Worm (Caenorhabditis elegans) whole organism, mixed stage, embryonic: Measurements from ENCODE around the gene mth-2.

Source experiments
- M03D4.4 ChIP-seq: sonication (generic microtip); optimal IDR thresholded peaks from 2 replicates; lab custom pipeline; 2017; ENCODE audit warnings: mild to moderate bottlenecking, missing genetic modification characterization, missing compliant biosample characterization
- bed-3 ChIP-seq: fragments of 200-800 bp; sonication (Bioruptor generic); optimal IDR thresholded peaks from 3 replicates; lab custom pipeline; 2018; ENCODE audit warnings: mild to moderate bottlenecking, missing genetic modification characterization, moderate library complexity, missing compliant biosample characterization
- blmp-1 ChIP-seq: fragments of 150-350 bp; optimal IDR thresholded peaks from 2 replicates; lab custom pipeline; 2014; ENCODE audit warnings: missing biosample characterization, missing genetic modification characterization
- ceh-39 ChIP-seq: fragments of 150-350 bp; optimal IDR thresholded peaks from 2 replicates; lab custom pipeline; 2014; ENCODE audit warnings: missing biosample characterization, missing genetic modification characterization
- ceh-43 ChIP-seq: fragments of 200-800 bp; sonication (Bioruptor generic); optimal IDR thresholded peaks from 2 replicates; lab custom pipeline; 2018; ENCODE audit warnings: mild to moderate bottlenecking, missing genetic modification characterization, moderate library complexity, missing compliant biosample characterization
- ceh-83 ChIP-seq: fragments of 200-800 bp; sonication (Bioruptor generic); optimal IDR thresholded peaks from 2 replicates; lab custom pipeline; 2018; ENCODE audit warnings: mild to moderate bottlenecking, missing genetic modification characterization, missing compliant biosample characterization
- ces-1 ChIP-seq: fragments of 150-350 bp; optimal IDR thresholded peaks from 2 replicates; lab custom pipeline; 2014; ENCODE audit warnings: missing biosample characterization, missing genetic modification reagents, missing genetic modification characterization
- drap-1 ChIP-seq: fragments of 200-800 bp; sonication (Bioruptor generic); optimal IDR thresholded peaks from 3 replicates; lab custom pipeline; 2018; ENCODE audit warnings: mild to moderate bottlenecking, missing genetic modification characterization, missing compliant biosample characterization
- elt-1 ChIP-seq: sonication (generic microtip); optimal IDR thresholded peaks from 2 replicates; lab custom pipeline; 2017; ENCODE audit warnings: missing genetic modification characterization, mild to moderate bottlenecking, missing compliant biosample characterization, antibody characterized with exemption, moderate library complexity, borderline replicate concordance; ENCODE audit not compliant: insufficient read depth
- elt-3 ChIP-seq: fragments of 150-350 bp; optimal IDR thresholded peaks from 2 replicates; lab custom pipeline; 2014; ENCODE audit warnings: missing biosample characterization, missing genetic modification characterization
- flh-1 ChIP-seq: fragments of 200-800 bp; sonication (Bioruptor generic); optimal IDR thresholded peaks from 2 replicates; lab custom pipeline; 2018; ENCODE audit warnings: mild to moderate bottlenecking, missing genetic modification characterization, moderate library complexity, missing compliant biosample characterization
- hlh-1 ChIP-seq: fragments of 150-350 bp; optimal IDR thresholded peaks from 2 replicates; lab custom pipeline; 2014; ENCODE audit warnings: missing biosample characterization, missing genetic modification reagents, missing genetic modification characterization
- lin-13 ChIP-seq: fragments of 150-350 bp; optimal IDR thresholded peaks from 2 replicates; lab custom pipeline; 2014; ENCODE audit warnings: missing biosample characterization, missing genetic modification characterization
- lin-32 ChIP-seq: fragments of 200-800 bp; sonication (Bioruptor generic); optimal IDR thresholded peaks from 2 replicates; lab custom pipeline; 2018; ENCODE audit warnings: mild to moderate bottlenecking, missing genetic modification characterization, missing compliant biosample characterization
- lsy-2 ChIP-seq: fragments of 150-350 bp; optimal IDR thresholded peaks from 2 replicates; lab custom pipeline; 2014; ENCODE audit warnings: missing biosample characterization, missing genetic modification characterization
- mab-5 ChIP-seq: fragments of 150-350 bp; optimal IDR thresholded peaks from 2 replicates; lab custom pipeline; 2014; ENCODE audit warnings: missing biosample characterization, missing genetic modification characterization
- mep-1 ChIP-seq: fragments of 150-350 bp; optimal IDR thresholded peaks from 2 replicates; lab custom pipeline; 2017; ENCODE audit warnings: missing biosample characterization, missing genetic modification reagents, missing genetic modification characterization, inconsistent platforms
- mls-2 ChIP-seq: sonication (generic microtip); optimal IDR thresholded peaks from 2 replicates; lab custom pipeline; 2016; ENCODE audit warnings: mild to moderate bottlenecking, missing genetic modification characterization, moderate library complexity, missing compliant biosample characterization
- nhr-2 ChIP-seq: fragments of 150-350 bp; optimal IDR thresholded peaks from 2 replicates; lab custom pipeline; 2014; ENCODE audit warnings: missing biosample characterization, missing genetic modification characterization
- nhr-237 ChIP-seq: fragments of 150-350 bp; optimal IDR thresholded peaks from 2 replicates; lab custom pipeline; 2014; ENCODE audit warnings: missing biosample characterization, missing genetic modification characterization
- nhr-28 ChIP-seq: fragments of 150-350 bp; optimal IDR thresholded peaks from 2 replicates; lab custom pipeline; 2014; ENCODE audit warnings: missing biosample characterization, missing genetic modification characterization
- nhr-76 ChIP-seq: sonication (generic microtip); optimal IDR thresholded peaks from 2 replicates; lab custom pipeline; 2017; ENCODE audit warnings: missing biosample characterization, missing genetic modification characterization
- pha-4 ChIP-seq: fragments of 150-350 bp; optimal IDR thresholded peaks from 2 replicates; lab custom pipeline; 2018; ENCODE audit warnings: missing biosample characterization, missing genetic modification reagents, missing genetic modification characterization
- sem-2 ChIP-seq: fragments of 200-800 bp; sonication (Bioruptor generic); optimal IDR thresholded peaks from 2 replicates; lab custom pipeline; 2018; ENCODE audit warnings: mild to moderate bottlenecking, missing genetic modification characterization, missing compliant biosample characterization
- snpc-4 ChIP-seq: fragments of 150-350 bp; optimal IDR thresholded peaks from 2 replicates; lab custom pipeline; 2014; ENCODE audit warnings: missing biosample characterization, missing genetic modification characterization
- tbx-8 ChIP-seq: fragments of 200-800 bp; sonication (Bioruptor generic); optimal IDR thresholded peaks from 2 replicates; lab custom pipeline; 2018; ENCODE audit warnings: mild to moderate bottlenecking, missing genetic modification characterization, moderate library complexity, missing compliant biosample characterization
- unc-120 ChIP-seq: sonication (generic microtip); optimal IDR thresholded peaks from 2 replicates; lab custom pipeline; 2017; ENCODE audit warnings: missing genetic modification characterization, missing compliant biosample characterization; ENCODE audit not compliant: poor library complexity, severe bottlenecking
- unc-39 ChIP-seq: fragments of 150-350 bp; optimal IDR thresholded peaks from 2 replicates; lab custom pipeline; 2014; ENCODE audit warnings: missing biosample characterization, missing genetic modification characterization
- unc-62 ChIP-seq: fragments of 150-350 bp; optimal IDR thresholded peaks from 2 replicates; lab custom pipeline; 2014; ENCODE audit warnings: missing biosample characterization, missing genetic modification reagents, missing genetic modification characterization
- zip-8 ChIP-seq: fragments of 150-350 bp; optimal IDR thresholded peaks from 2 replicates; lab custom pipeline; 2014; ENCODE audit warnings: missing biosample characterization, missing genetic modification characterization
- ztf-11 ChIP-seq: fragments of 150-350 bp; optimal IDR thresholded peaks from 2 replicates; lab custom pipeline; 2014; ENCODE audit warnings: missing biosample characterization, missing genetic modification characterization

mth-2 gene

ce11 chrII:4179897-4180296 is 14.2 kb downstream of the mth-2 start, which contains the start of gene R03H10.1:
Gene R03H10.1 (plus strand): TSS chrII:4180248.
- TF ChIP-seq hlh-1 (tag; lab: Kevin White, UChicago) (no peak), lsy-2 (tag; lab: Kevin White, UChicago) (no peak), unc-39 (tag; lab: Kevin White, UChicago) (no peak), sem-2 (GFP tag; lab: Kevin White, UChicago) (no peak), zip-8 (tag; lab: Kevin White, UChicago) (no peak), lin-13 (tag; lab: Kevin White, UChicago) (no peak), bed-3 (GFP tag; lab: Kevin White, UChicago) (no peak), ceh-83 (GFP tag; lab: Kevin White, UChicago) (no peak), flh-1 (GFP tag; lab: Kevin White, UChicago) (no peak), ceh-43 (GFP tag; lab: Kevin White, UChicago) (no peak)

ce11 chrII:4178838-4179237 is 15.3 kb downstream of the mth-2 start, which contains the start of gene R03H10.7:
Gene R03H10.7 (minus strand): TSS chrII:4178938.
- TF ChIP-seq unc-62, result no peak
- no peak for TF ChIP-seq zip-8 (tag; lab: Kevin White, UChicago)
- no peak for TF ChIP-seq lin-13 (tag; lab: Kevin White, UChicago)
- TF ChIP-seq nhr-76 (tag; lab: Kevin White, UChicago), result no peak
- no peak for TF ChIP-seq ceh-83 (GFP tag; lab: Kevin White, UChicago)
- TF ChIP-seq ztf-11 (tag; lab: Kevin White, UChicago), result no peak
- no peak for TF ChIP-seq pha-4 (tag; lab: Kevin White, UChicago)
- no peak for TF ChIP-seq mls-2 (tag; lab: Kevin White, UChicago)
- TF ChIP-seq sem-2 (GFP tag; lab: Kevin White, UChicago), result no peak
- no peak for TF ChIP-seq ces-1 (GFP tag; lab: Kevin White, UChicago)
- no peak for TF ChIP-seq M03D4.4 (tag; lab: Kevin White, UChicago)

ce11 chrII:4173842-4174241 is 20.3 kb downstream of the mth-2 start:
- TF ChIP-seq drap-1 (GFP tag; lab: Kevin White, UChicago) (no peak), zip-8 (tag; lab: Kevin White, UChicago) (no peak), lsy-2 (tag; lab: Kevin White, UChicago) (no peak), flh-1 (GFP tag; lab: Kevin White, UChicago) (no peak), ces-1 (GFP tag; lab: Kevin White, UChicago) (no peak), sem-2 (GFP tag; lab: Kevin White, UChicago) (no peak), M03D4.4 (tag; lab: Kevin White, UChicago) (no peak), mls-2 (tag; lab: Kevin White, UChicago) (no peak), blmp-1 (tag; lab: Kevin White, UChicago) (no peak), elt-1 (no peak), unc-62 (no peak), nhr-2 (tag; lab: Kevin White, UChicago) (no peak), mep-1 (tag; lab: Kevin White, UChicago) (no peak), lin-13 (tag; lab: Kevin White, UChicago) (no peak), unc-120 (tag; lab: Kevin White, UChicago) (no peak), ztf-11 (tag; lab: Kevin White, UChicago) (no peak)

ce11 chrII:4173398-4173797 is 20.7 kb downstream of the mth-2 start, which contains the start of gene R03H10.6:
Gene R03H10.6 (minus strand): TSS chrII:4173498.
- TF ChIP-seq ces-1 (GFP tag; lab: Kevin White, UChicago) (no peak), lin-32 (GFP tag; lab: Kevin White, UChicago) (no peak), tbx-8 (GFP tag; lab: Kevin White, UChicago) (no peak), M03D4.4 (tag; lab: Kevin White, UChicago) (no peak), snpc-4 (tag; lab: Kevin White, UChicago) (no peak), ceh-83 (GFP tag; lab: Kevin White, UChicago) (no peak), nhr-237 (tag; lab: Kevin White, UChicago) (no peak), lsy-2 (tag; lab: Kevin White, UChicago) (no peak), bed-3 (GFP tag; lab: Kevin White, UChicago) (no peak), mls-2 (tag; lab: Kevin White, UChicago) (no peak), ztf-11 (tag; lab: Kevin White, UChicago) (no peak), nhr-76 (tag; lab: Kevin White, UChicago) (no peak), mep-1 (tag; lab: Kevin White, UChicago) (no peak), ceh-43 (GFP tag; lab: Kevin White, UChicago) (no peak), ceh-39 (tag; lab: Kevin White, UChicago) (no peak), elt-3 (tag; lab: Kevin White, UChicago) (no peak), nhr-28 (no peak), mab-5 (no peak)
